Worm (Caenorhabditis elegans) whole organism, early embryonic: ENCODE data around the gene ndua-8.

Source experiments
- ama-1 ChIP-seq: fragments of 150-350 bp; optimal IDR thresholded peaks from 2 replicates; lab custom pipeline; 2014
- ceh-36 ChIP-seq: sonication (generic microtip); optimal IDR thresholded peaks from 2 replicates; lab custom pipeline; 2016; ENCODE audit warnings: missing genetic modification characterization, inconsistent platforms, missing compliant biosample characterization
- flt-1 ChIP-seq: fragments of 200-800 bp; sonication (Bioruptor generic); IDR thresholded peaks from 2 replicates; pipeline ENCODE4 v1.3.6; 2022; ENCODE audit warnings: missing genetic modification characterization, missing compliant biosample characterization
- hmbx-1 ChIP-seq: sonication (generic microtip); optimal IDR thresholded peaks from 2 replicates; lab custom pipeline; 2016; ENCODE audit warnings: mild to moderate bottlenecking, missing genetic modification characterization, missing compliant biosample characterization
- hmg-4 ChIP-seq: fragments of 200-800 bp; sonication (Bioruptor generic); optimal IDR thresholded peaks from 2 replicates; lab custom pipeline; 2018; ENCODE audit warnings: mild to moderate bottlenecking, missing genetic modification characterization, missing compliant biosample characterization
- hnd-1 ChIP-seq: sonication (generic microtip); optimal IDR thresholded peaks from 2 replicates; lab custom pipeline; 2016; ENCODE audit warnings: missing genetic modification characterization, missing compliant biosample characterization
- pes-1 ChIP-seq: fragments of 200-800 bp; sonication (Bioruptor generic); IDR thresholded peaks from 2 replicates; pipeline ENCODE4 v1.3.6; 2022; ENCODE audit warnings: missing genetic modification reagents, missing genetic modification characterization, missing compliant biosample characterization
- sea-1 ChIP-seq: fragments of 200-800 bp; sonication (Bioruptor generic); conservative IDR thresholded peaks from 2 replicates; pipeline ENCODE4 v1.3.6; 2022; ENCODE audit warnings: missing genetic modification characterization, missing compliant biosample characterization
- tbx-11 ChIP-seq: fragments of 200-800 bp; sonication (Bioruptor generic); IDR thresholded peaks from 2 replicates; pipeline ENCODE4 v1.3.6; 2022; ENCODE audit warnings: missing genetic modification characterization, missing compliant biosample characterization
- tra-4 ChIP-seq: sonication (generic microtip); optimal IDR thresholded peaks from 2 replicates; lab custom pipeline; 2017; ENCODE audit warnings: missing genetic modification characterization, missing compliant biosample characterization

ce11 chrIII:2535122-2535521 lies 6.3 kb downstream of the ndua-8 start:
- no peak for TF ChIP-seq ama-1 (lab: Kevin White, UChicago)
- no peak for TF ChIP-seq sea-1 (GFP tag; lab: Robert Waterston, UW)
- no peak for TF ChIP-seq hnd-1 (tag; lab: Kevin White, UChicago)
- TF ChIP-seq ceh-36 (tag; lab: Kevin White, UChicago) = no peak
- TF ChIP-seq hmg-4 = no peak
- no peak for TF ChIP-seq pes-1 (GFP tag; lab: Robert Waterston, UW)
- TF ChIP-seq flt-1 (GFP tag; lab: Robert Waterston, UW) = no peak
- TF ChIP-seq tra-4 (tag; lab: Kevin White, UChicago) = no peak
- no peak for TF ChIP-seq tbx-11 (GFP tag; lab: Robert Waterston, UW)
- no peak for TF ChIP-seq hmbx-1 (tag; lab: Kevin White, UChicago)
